Worm (Caenorhabditis elegans) whole organism, midembryonic: Measurements from ENCODE around the gene str-244.

Source experiments
- T22C8.4 ChIP-seq: fragments of 200-800 bp; sonication (Bioruptor generic); IDR thresholded peaks from 2 replicates; pipeline ENCODE4 v1.3.6; 2022; ENCODE audit warnings: missing genetic modification characterization, missing compliant biosample characterization
- flt-1 ChIP-seq: fragments of 200-800 bp; sonication (Bioruptor generic); IDR thresholded peaks from 2 replicates; pipeline ENCODE4 v1.3.6; 2022; ENCODE audit warnings: missing genetic modification characterization, missing compliant biosample characterization

ce11 chrV:3081471-3081870 lies 22.6 kb upstream of the str-244 start, which contains the start of gene srt-7:
- TF ChIP-seq T22C8.4 (GFP tag; lab: Robert Waterston, UW) (no peak), flt-1 (GFP tag; lab: Robert Waterston, UW) (no peak)
